Worm (Caenorhabditis elegans) whole organism, L4 larva: ENCODE measurements around the gene unc-49.

Experiments used
- F37D6.2 ChIP-seq: sonication (generic microtip); optimal IDR thresholded peaks from 2 replicates; lab custom pipeline; 2016; ENCODE audit warnings: mild to moderate bottlenecking, missing genetic modification characterization, missing compliant biosample characterization
- F44E2.7 ChIP-seq: fragments of 200-800 bp; sonication (Bioruptor generic); IDR thresholded peaks from 2 replicates; pipeline ENCODE4 v2.1.2; 2022; ENCODE audit warnings: missing genetic modification characterization, missing compliant biosample characterization
- T20F7.1 ChIP-seq: fragments of 200-800 bp; sonication (Bioruptor generic); optimal IDR thresholded peaks from 2 replicates; lab custom pipeline; 2018; ENCODE audit warnings: mild to moderate bottlenecking, missing genetic modification characterization, missing compliant biosample characterization
- T26A8.4 ChIP-seq: fragments of 200-800 bp; sonication (Bioruptor generic); IDR thresholded peaks from 2 replicates; pipeline ENCODE4 v1.3.6; 2022; ENCODE audit warnings: missing genetic modification characterization, missing compliant biosample characterization
- Y75B8A.6 ChIP-seq: fragments of 200-800 bp; sonication (Bioruptor generic); IDR thresholded peaks from 2 replicates; pipeline ENCODE4 v1.3.6; 2022; ENCODE audit warnings: missing genetic modification reagents, missing genetic modification characterization, missing compliant biosample characterization
- ZK337.2 ChIP-seq: fragments of 200-800 bp; sonication (Bioruptor generic); IDR thresholded peaks from 2 replicates; pipeline ENCODE4 v1.3.6; 2022; ENCODE audit warnings: missing genetic modification reagents, missing genetic modification characterization, missing compliant biosample characterization
- attf-4 ChIP-seq: sonication (generic microtip); optimal IDR thresholded peaks from 3 replicates; lab custom pipeline; 2017; ENCODE audit warnings: missing biosample characterization, missing genetic modification characterization
- ceh-20 ChIP-seq: fragments of 200-800 bp; sonication (Bioruptor generic); IDR thresholded peaks from 2 replicates; pipeline ENCODE4 v1.3.6; 2022; ENCODE audit warnings: missing genetic modification reagents, missing genetic modification characterization, missing compliant biosample characterization
- ceh-28 ChIP-seq: fragments of 150-350 bp; optimal IDR thresholded peaks from 2 replicates; lab custom pipeline; 2014; ENCODE audit warnings: missing biosample characterization, missing genetic modification reagents, missing genetic modification characterization
- ceh-62 ChIP-seq: sonication (generic microtip); optimal IDR thresholded peaks from 2 replicates; lab custom pipeline; 2017; ENCODE audit warnings: missing biosample characterization, missing genetic modification characterization
- ceh-82 ChIP-seq: sonication (generic microtip); optimal IDR thresholded peaks from 2 replicates; lab custom pipeline; 2017; ENCODE audit warnings: missing biosample characterization, missing genetic modification characterization
- cey-2 ChIP-seq: sonication (generic microtip); optimal IDR thresholded peaks from 3 replicates; lab custom pipeline; 2017; ENCODE audit warnings: missing genetic modification characterization, mild to moderate bottlenecking, missing compliant biosample characterization, antibody characterized with exemption, borderline replicate concordance; ENCODE audit not compliant: insufficient read depth
- daf-16 ChIP-seq, 3 experiments: sonication (generic microtip); optimal IDR thresholded peaks; 2 replicates each; lab custom pipeline; 2016 to 2017; ENCODE audit warnings: missing genetic modification characterization in 3 of 3, missing genetic modification reagents in 3 of 3, mild to moderate bottlenecking in 2 of 3, missing compliant biosample characterization in 2 of 3, missing biosample characterization in 1 of 3, moderate library complexity in 1 of 3
- daf-8 ChIP-seq: fragments of 200-800 bp; sonication (Bioruptor generic); IDR thresholded peaks from 2 replicates; pipeline ENCODE4 v1.3.6; 2022; ENCODE audit warnings: missing genetic modification characterization, missing compliant biosample characterization
- dmd-6 ChIP-seq: fragments of 200-800 bp; sonication (Bioruptor generic); IDR thresholded peaks from 2 replicates; pipeline ENCODE4 v1.3.6; 2022; ENCODE audit warnings: missing genetic modification reagents, missing genetic modification characterization, missing compliant biosample characterization
- dmd-8 ChIP-seq: fragments of 200-800 bp; sonication (Bioruptor generic); IDR thresholded peaks from 2 replicates; pipeline ENCODE4 v1.3.6; 2022; ENCODE audit warnings: missing genetic modification characterization, missing compliant biosample characterization
- duxl-1 ChIP-seq: sonication (generic microtip); optimal IDR thresholded peaks from 2 replicates; lab custom pipeline; 2016; ENCODE audit warnings: mild to moderate bottlenecking, missing genetic modification characterization, moderate library complexity, missing compliant biosample characterization; ENCODE audit not compliant: poor library complexity
- dve-1 ChIP-seq: sonication (generic microtip); optimal IDR thresholded peaks from 2 replicates; lab custom pipeline; 2017; ENCODE audit warnings: antibody characterized with exemption, mild to moderate bottlenecking, missing genetic modification characterization, missing compliant biosample characterization; ENCODE audit not compliant: insufficient read depth
- egl-27 ChIP-seq: sonication (generic microtip); optimal IDR thresholded peaks from 3 replicates; lab custom pipeline; 2017; ENCODE audit warnings: missing biosample characterization, missing genetic modification reagents, missing genetic modification characterization
- hif-1 ChIP-seq, 2 experiments: sonication (generic microtip); optimal IDR thresholded peaks; 2 replicates each; lab custom pipeline; 2016 to 2017; ENCODE audit warnings: missing compliant biosample characterization in 2 of 2, missing genetic modification characterization in 2 of 2, missing genetic modification reagents in 2 of 2, missing genotype in 2 of 2, mild to moderate bottlenecking in 1 of 2
- hlh-30 ChIP-seq: sonication (generic microtip); optimal IDR thresholded peaks from 2 replicates; lab custom pipeline; 2017; ENCODE audit warnings: antibody characterized with exemption, mild to moderate bottlenecking, missing genetic modification characterization, missing compliant biosample characterization; ENCODE audit not compliant: insufficient read depth
- hmg-1.1 ChIP-seq: fragments of 200-800 bp; sonication (Bioruptor generic); IDR thresholded peaks from 2 replicates; pipeline ENCODE4 v1.3.6; 2022; ENCODE audit warnings: missing genetic modification reagents, missing genetic modification characterization, missing compliant biosample characterization
- jun-1 ChIP-seq: fragments of 150-350 bp; optimal IDR thresholded peaks from 2 replicates; lab custom pipeline; 2014; ENCODE audit warnings: missing biosample characterization, missing genetic modification reagents, missing genetic modification characterization
- lim-7 ChIP-seq: fragments of 200-800 bp; sonication (Bioruptor generic); IDR thresholded peaks from 2 replicates; pipeline ENCODE4 v1.3.6; 2022; ENCODE audit warnings: missing genetic modification characterization, missing compliant biosample characterization
- lin-13 ChIP-seq: fragments of 150-350 bp; optimal IDR thresholded peaks from 2 replicates; lab custom pipeline; 2014; ENCODE audit warnings: missing biosample characterization, missing genetic modification reagents, missing genetic modification characterization
- lin-38 ChIP-seq: fragments of 200-800 bp; sonication (Bioruptor generic); IDR thresholded peaks from 2 replicates; pipeline ENCODE4 v1.3.6; 2022; ENCODE audit warnings: missing genetic modification reagents, missing genetic modification characterization, missing compliant biosample characterization
- madf-5 ChIP-seq, 2 experiments: fragments of 200-800 bp; sonication (Bioruptor generic); IDR thresholded peaks; 2 replicates each; pipeline ENCODE4 v1.3.6; 2022; ENCODE audit warnings: missing compliant biosample characterization in 2 of 2, missing genetic modification characterization in 2 of 2
- mdl-1 ChIP-seq, 2 experiments: fragments of 150-350 bp in 1 of 2; sonication (generic microtip) in 1 of 2; optimal IDR thresholded peaks; 2 replicates each; lab custom pipeline; 2014 to 2017; ENCODE audit warnings: missing biosample characterization in 2 of 2, missing genetic modification characterization in 2 of 2
- mep-1 ChIP-seq: fragments of 150-350 bp; sonication (generic microtip); optimal IDR thresholded peaks from 3 replicates; lab custom pipeline; 2014; ENCODE audit warnings: missing biosample characterization, missing genetic modification characterization
- nhr-102 ChIP-seq: sonication (generic microtip); optimal IDR thresholded peaks from 2 replicates; lab custom pipeline; 2016; ENCODE audit warnings: mild to moderate bottlenecking, missing genetic modification characterization, moderate library complexity, missing compliant biosample characterization
- nhr-11 ChIP-seq: fragments of 150-350 bp; optimal IDR thresholded peaks from 2 replicates; lab custom pipeline; 2014; ENCODE audit warnings: missing biosample characterization, missing genetic modification characterization
- nhr-28 ChIP-seq: fragments of 150-350 bp; optimal IDR thresholded peaks from 2 replicates; lab custom pipeline; 2014; ENCODE audit warnings: missing biosample characterization, missing genetic modification characterization
- nhr-6 ChIP-seq: fragments of 150-350 bp; optimal IDR thresholded peaks from 2 replicates; lab custom pipeline; 2014; ENCODE audit warnings: missing biosample characterization, missing genetic modification characterization
- nhr-76 ChIP-seq: fragments of 150-350 bp; optimal IDR thresholded peaks from 2 replicates; lab custom pipeline; 2014; ENCODE audit warnings: missing biosample characterization, missing genetic modification characterization
- nhr-77 ChIP-seq: fragments of 150-350 bp; optimal IDR thresholded peaks from 2 replicates; lab custom pipeline; 2014; ENCODE audit warnings: missing biosample characterization, missing genetic modification characterization
- pha-4 ChIP-seq, 2 experiments: fragments of 150-350 bp in 1 of 2; fragments of 200-800 bp in 1 of 2; sonication (Bioruptor generic) in 1 of 2; IDR thresholded peaks in 1 of 2; optimal IDR thresholded peaks in 1 of 2; 2 replicates each; pipeline versions ENCODE4 v1.3.6 to Lab custom; 2014 to 2022; ENCODE audit warnings: missing genetic modification characterization in 2 of 2, missing genetic modification reagents in 2 of 2, missing biosample characterization in 1 of 2, missing compliant biosample characterization in 1 of 2
- rbr-2 ChIP-seq: sonication (generic microtip); optimal IDR thresholded peaks from 2 replicates; lab custom pipeline; 2016; ENCODE audit warnings: missing genotype, missing genetic modification characterization, missing compliant biosample characterization
- sdz-12 ChIP-seq: fragments of 200-800 bp; sonication (Bioruptor generic); optimal IDR thresholded peaks from 2 replicates; lab custom pipeline; 2018; ENCODE audit warnings: mild to moderate bottlenecking, missing genetic modification characterization, missing compliant biosample characterization
- spr-1 ChIP-seq: sonication (generic microtip); optimal IDR thresholded peaks from 2 replicates; lab custom pipeline; 2016; ENCODE audit warnings: mild to moderate bottlenecking, missing genetic modification characterization, missing compliant biosample characterization
- spr-3 ChIP-seq: fragments of 200-800 bp; sonication (Bioruptor generic); optimal IDR thresholded peaks from 2 replicates; lab custom pipeline; 2018; ENCODE audit warnings: mild to moderate bottlenecking, missing genetic modification characterization, missing compliant biosample characterization
- tra-1 ChIP-seq: fragments of 200-800 bp; sonication (Bioruptor generic); IDR thresholded peaks from 2 replicates; pipeline ENCODE4 v1.3.6; 2022; ENCODE audit warnings: missing genetic modification reagents, missing genetic modification characterization, missing compliant biosample characterization
- unc-130 ChIP-seq: sonication (generic microtip); optimal IDR thresholded peaks from 2 replicates; lab custom pipeline; 2016; ENCODE audit warnings: missing genetic modification reagents, missing genetic modification characterization, missing compliant biosample characterization
- zfp-2 ChIP-seq: sonication (generic microtip); optimal IDR thresholded peaks from 2 replicates; lab custom pipeline; 2016; ENCODE audit warnings: mild to moderate bottlenecking, missing genetic modification characterization, missing compliant biosample characterization
- zfp-3 ChIP-seq: fragments of 200-800 bp; sonication (Bioruptor generic); conservative IDR thresholded peaks from 2 replicates; pipeline ENCODE4 v1.3.6; 2022; ENCODE audit warnings: missing genetic modification reagents, missing genetic modification characterization, missing compliant biosample characterization
- ztf-11 ChIP-seq: fragments of 150-350 bp; optimal IDR thresholded peaks from 2 replicates; lab custom pipeline; 2014; ENCODE audit warnings: missing biosample characterization, missing genetic modification characterization

Gene unc-49

DNA sequence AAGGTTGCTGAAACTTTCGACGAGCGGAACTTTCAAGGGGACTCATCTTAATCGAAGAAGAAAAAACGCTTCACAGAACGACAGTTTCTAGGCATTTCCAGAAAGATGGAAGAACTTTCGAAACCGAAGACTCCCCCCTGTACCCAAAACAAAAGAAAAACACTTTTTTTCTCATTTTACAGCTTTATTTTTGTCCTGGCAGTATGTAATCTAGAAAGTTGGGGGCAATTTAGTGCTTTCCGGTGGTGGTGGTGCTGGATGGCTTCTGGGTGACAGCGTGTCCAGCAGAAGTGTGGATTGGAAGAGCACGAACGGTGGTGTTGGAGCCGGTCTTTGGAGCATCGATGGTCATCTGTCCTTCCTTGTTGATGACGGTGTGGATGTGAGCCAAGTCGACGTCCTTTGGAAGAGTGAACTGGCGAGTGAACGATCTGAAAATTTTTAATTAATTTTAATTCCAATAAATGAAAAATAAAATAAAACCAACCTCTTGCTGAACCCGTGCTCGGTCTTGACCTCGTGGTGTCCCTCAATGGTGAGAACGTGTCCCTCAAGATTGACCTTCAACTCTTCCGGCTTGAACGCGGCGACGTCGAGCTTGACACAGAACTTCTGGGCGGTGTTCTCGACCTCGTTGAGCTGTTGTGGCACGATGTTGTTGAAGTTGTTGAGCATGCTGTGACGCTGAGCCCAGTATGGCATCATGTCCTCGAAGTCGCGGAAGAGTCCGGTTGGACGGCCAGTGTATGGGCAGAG, 14.4 kb upstream of the unc-49 start (continued):
- TF ChIP-seq lim-7 (GFP tag; lab: Robert Waterston, UW) (no peak), unc-130 (GFP tag; lab: Kevin White, UChicago) (peak; percentile 83), zfp-2 (tag; lab: Kevin White, UChicago) (no peak), hlh-30 (tag; lab: Kevin White, UChicago) (no peak), F44E2.7 (GFP tag; lab: Robert Waterston, UW) (no peak; the same call in 1 of the 2 replicates), T26A8.4 (no peak), daf-16 (GFP tag; optimal IDR thresholded peaks at IDR 0.05; lab: Kevin White, UChicago) (no peak), daf-16 (tag; optimal IDR thresholded peaks at IDR 0.05; lab: Kevin White, UChicago) (no peak), mep-1 (tag; lab: Kevin White, UChicago) (no peak), ceh-62 (no peak), zfp-3 (GFP tag; lab: Robert Waterston, UW) (no peak), tra-1 (GFP tag; lab: Robert Waterston, UW) (no peak; the same call in 1 of the 2 replicates), daf-8 (GFP tag; lab: Robert Waterston, UW) (no peak), Y75B8A.6 (no peak), nhr-11 (no peak), ceh-82 (tag; lab: Kevin White, UChicago) (no peak), duxl-1 (tag; lab: Kevin White, UChicago) (no peak), dve-1 (tag; lab: Kevin White, UChicago) (no peak), ceh-28 (tag; lab: Kevin White, UChicago) (no peak), sdz-12 (GFP tag; lab: Kevin White, UChicago) (no peak), mdl-1 (tag; optimal IDR thresholded peaks at IDR 0.05; lab: Kevin White, UChicago) (no peak), attf-4 (tag; lab: Kevin White, UChicago) (no peak), ceh-20 (GFP tag; lab: Robert Waterston, UW) (no peak), nhr-76 (no peak), spr-3 (GFP tag; lab: Kevin White, UChicago) (no peak)

DNA sequence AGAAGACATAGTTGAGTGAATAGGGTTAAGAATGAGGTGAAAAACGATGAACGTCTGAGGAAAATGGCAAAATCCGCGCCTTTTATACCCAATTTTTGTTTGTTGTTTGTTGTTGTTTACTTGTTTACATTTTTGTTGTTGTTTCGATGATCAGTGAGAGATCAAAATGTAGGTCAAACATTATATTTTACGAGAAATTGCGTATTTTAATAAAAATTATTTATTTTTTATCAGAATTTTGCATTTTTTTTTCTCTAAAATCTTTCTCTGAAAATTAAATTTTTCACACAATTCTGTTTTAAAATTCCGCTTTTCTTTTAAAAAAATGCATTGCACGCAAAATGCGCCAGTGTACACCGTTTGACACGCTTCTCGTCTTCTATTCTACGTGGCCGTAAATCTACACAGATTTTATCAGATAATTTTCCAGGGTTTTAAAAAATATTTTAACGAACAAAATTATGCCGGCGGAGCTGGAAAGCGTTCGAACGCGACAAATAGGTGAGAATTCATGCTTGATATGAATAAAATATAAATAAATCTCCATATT, 13.8 kb upstream of the unc-49 start, which contains the start of the genes sip-1 and sly-1:
Gene sip-1, minus strand, starts transcription at position 103 of the 550 bp plus-strand sequence.
Gene sly-1, plus strand, starts transcription at position 360 of the 550 bp plus-strand sequence.
- TF ChIP-seq F37D6.2 (peak; percentile 19), daf-16 (GFP tag; optimal IDR thresholded peaks at IDR 0.05; lab: Kevin White, UChicago) (no peak), daf-16 (tag; optimal IDR thresholded peaks at IDR 0.05; lab: Kevin White, UChicago) (peak; percentile 47), dmd-8 (GFP tag; lab: Robert Waterston, UW) (no peak), nhr-28 (peak; percentile 69), hmg-1.1 (GFP tag; lab: Robert Waterston, UW) (peak; percentile 55), nhr-77 (peak; percentile 66), ZK337.2 (GFP tag; lab: Robert Waterston, UW) (no peak), jun-1 (tag; lab: Kevin White, UChicago) (no peak), spr-1 (peak; percentile 40), madf-5 (GFP tag; IDR thresholded peaks at IDR 0.05; lab: Robert Waterston, UW) (no peak), lin-13 (no peak), spr-3 (GFP tag; lab: Kevin White, UChicago) (no peak), nhr-6 (tag; lab: Kevin White, UChicago) (peak; percentile 81), ztf-11 (tag; lab: Kevin White, UChicago) (no peak), dmd-6 (peak; percentile 27; the same call in 1 of the 2 replicates), hlh-30 (tag; lab: Kevin White, UChicago) (peak; percentile 80), ceh-82 (tag; lab: Kevin White, UChicago) (no peak), cey-2 (tag; lab: Kevin White, UChicago) (no peak), T26A8.4 (no peak), T20F7.1 (GFP tag; lab: Kevin White, UChicago) (peak; percentile 72), nhr-102 (tag; lab: Kevin White, UChicago) (peak; percentile 70), unc-130 (GFP tag; lab: Kevin White, UChicago) (peak; percentile 25), rbr-2 (tag; lab: Kevin White, UChicago) (peak; percentile 75), ceh-20 (GFP tag; lab: Robert Waterston, UW) (no peak), hif-1 (tag; optimal IDR thresholded peaks at IDR 0.05; lab: Kevin White, UChicago) (peak in 1 of 2 experiments; percentile 42), egl-27 (tag; lab: Kevin White, UChicago) (no peak), lin-38 (peak; percentile 90), mep-1 (tag; lab: Kevin White, UChicago) (peak; percentile 83), pha-4 (GFP tag; IDR thresholded peaks at IDR 0.05; lab: Robert Waterston, UW) (no peak), pha-4 (tag; optimal IDR thresholded peaks at IDR 0.05; lab: Kevin White, UChicago) (peak; percentile 37)
